Worm (Caenorhabditis elegans): ENCODE data around the gene pef-1.

pef-1 gene

DNA sequence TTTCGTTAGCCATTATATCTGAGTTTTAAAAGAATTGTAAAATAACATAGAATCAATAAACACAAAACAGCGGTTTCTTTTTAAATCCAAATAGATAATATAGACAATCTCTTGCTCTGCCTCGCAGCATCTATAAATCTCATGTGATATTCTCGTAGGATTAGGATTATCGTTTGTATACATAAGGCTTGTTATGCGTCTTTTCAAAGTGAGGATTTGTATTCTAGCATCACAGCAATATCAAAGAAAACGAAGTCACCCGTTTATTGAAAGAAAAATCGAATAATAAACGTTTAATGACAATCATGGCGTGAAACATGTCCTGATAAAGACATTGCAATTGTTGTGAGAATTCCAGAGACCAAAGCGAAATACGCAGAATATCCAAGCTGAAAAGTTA, 53.7 kb downstream of the pef-1 start, which contains the start of the genes T24C4.3 and clc-20:
TSS of gene T24C4.3 (minus strand) at position 101 of the 400 bp plus-strand sequence.
TSS of gene clc-20 (plus strand) at position 211 of the 400 bp plus-strand sequence.
- TF ChIP-seq unc-62 (GFP tag; optimal IDR thresholded peaks at IDR 0.05 in 1 of 2) (no peak), unc-62 (tag; optimal IDR thresholded peaks at IDR 0.05) (no peak), pqm-1 (tag; optimal IDR thresholded peaks at IDR 0.05) (no peak), nhr-48 (tag; optimal IDR thresholded peaks at IDR 0.05) (no peak), skn-1 (tag; optimal IDR thresholded peaks at IDR 0.05) (no peak), tra-1 (GFP tag; IDR thresholded peaks at IDR 0.05) (no peak), aha-1 (tag) (peak; percentile 11), lin-29 (GFP tag; IDR thresholded peaks at IDR 0.05) (no peak)

DNA sequence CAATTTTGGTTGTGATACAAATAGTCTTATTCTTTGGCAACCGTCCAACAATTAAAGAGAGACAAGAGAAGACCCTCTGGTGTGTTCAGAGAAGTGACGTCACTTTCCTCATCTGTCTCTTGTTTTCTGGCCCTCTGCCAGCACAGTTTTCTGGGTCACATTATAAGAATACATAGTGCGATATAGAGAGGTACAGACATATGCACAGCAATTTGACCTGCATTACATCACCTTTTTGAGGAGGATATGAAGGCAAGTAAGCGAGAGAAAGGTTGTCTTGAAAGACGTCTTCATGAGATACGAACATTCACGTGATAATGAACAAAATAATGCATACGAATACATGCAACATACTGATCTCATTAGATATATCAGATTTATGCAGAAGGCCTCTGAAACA, 55.6 kb downstream of the pef-1 start:
- TF ChIP-seq set-16 (GFP tag; IDR thresholded peaks at IDR 0.05) (no peak), hmg-1.1 (GFP tag; IDR thresholded peaks at IDR 0.05) (no peak), nhr-237 (tag; optimal IDR thresholded peaks at IDR 0.05) (no peak), snpc-1.2 (GFP tag; IDR thresholded peaks at IDR 0.05) (no peak), lin-39 (tag; optimal IDR thresholded peaks at IDR 0.05) (no peak), zip-2 (tag; optimal IDR thresholded peaks at IDR 0.05) (no peak), nhr-41 (GFP tag; IDR thresholded peaks at IDR 0.05) (no peak), hlh-11 (tag; optimal IDR thresholded peaks at IDR 0.05) (no peak), egl-27 (tag; optimal IDR thresholded peaks at IDR 0.05) (no peak), ces-1 (GFP tag; optimal IDR thresholded peaks at IDR 0.05) (no peak), php-3 (GFP tag; IDR thresholded peaks at IDR 0.05) (no peak), Y5F2A.4 (GFP tag; optimal IDR thresholded peaks at IDR 0.05) (no peak), nhr-48 (tag; optimal IDR thresholded peaks at IDR 0.05) (no peak), aha-1 (tag) (no peak), tra-1 (GFP tag; IDR thresholded peaks at IDR 0.05) (no peak), rbr-2 (tag; optimal IDR thresholded peaks at IDR 0.05) (no peak), snpc-4 (tag; optimal IDR thresholded peaks at IDR 0.05) (no peak), nhr-111 (GFP tag; optimal IDR thresholded peaks at IDR 0.05) (no peak), attf-4 (tag; optimal IDR thresholded peaks at IDR 0.05) (no peak)

ce11 chrIII:869869-870268, 56.2 kb downstream of the pef-1 start, which contains the start of gene T24C4.2:
T24C4.2 (minus strand) TSS chrIII:869969.
- TF ChIP-seq unc-62 (GFP tag; optimal IDR thresholded peaks at IDR 0.05 in 1 of 2) (no peak), unc-62 (tag; optimal IDR thresholded peaks at IDR 0.05) (no peak), attf-4 (tag; optimal IDR thresholded peaks at IDR 0.05) (no peak), T20F7.1 (GFP tag; optimal IDR thresholded peaks at IDR 0.05) (no peak), rbr-2 (tag; optimal IDR thresholded peaks at IDR 0.05) (no peak), ZK337.2 (GFP tag; IDR thresholded peaks at IDR 0.05) (no peak), spr-3 (GFP tag; optimal IDR thresholded peaks at IDR 0.05) (no peak), ZK546.5 (tag; optimal IDR thresholded peaks at IDR 0.05) (no peak), zfp-2 (tag; optimal IDR thresholded peaks at IDR 0.05) (no peak), nhr-6 (tag; optimal IDR thresholded peaks at IDR 0.05) (no peak), unc-39 (tag; optimal IDR thresholded peaks at IDR 0.05) (no peak), arid-1 (GFP tag; conservative IDR thresholded peaks at IDR 0.05) (no peak), lin-15B (tag; optimal IDR thresholded peaks at IDR 0.05) (no peak), dmd-9 (GFP tag; IDR thresholded peaks at IDR 0.05) (no peak), nhr-102 (tag; optimal IDR thresholded peaks at IDR 0.05) (no peak), hmg-1.1 (GFP tag; IDR thresholded peaks at IDR 0.05) (no peak), lin-29 (GFP tag; IDR thresholded peaks at IDR 0.05) (no peak)

Measured in whole organism, L4 larva.